Worm (Caenorhabditis elegans) whole organism, L1 larva: ENCODE results near the gene C07G1.6.

Experiments
- C34B4.2 ChIP-seq: sonication (generic microtip); optimal IDR thresholded peaks from 2 replicates; lab custom pipeline; 2017; ENCODE audit warnings: mild to moderate bottlenecking, missing genetic modification characterization, missing compliant biosample characterization
- F16B12.6 ChIP-seq: fragments of 150-350 bp; optimal IDR thresholded peaks from 2 replicates; lab custom pipeline; 2014; ENCODE audit warnings: missing biosample characterization, missing genetic modification characterization
- Y116A8C.19 ChIP-seq: sonication (generic microtip); optimal IDR thresholded peaks from 2 replicates; lab custom pipeline; 2016; ENCODE audit warnings: missing compliant biosample characterization, missing genetic modification characterization, borderline replicate concordance
- alr-1 ChIP-seq: fragments of 200-800 bp; sonication (Bioruptor generic); optimal IDR thresholded peaks from 2 replicates; lab custom pipeline; 2018; ENCODE audit warnings: borderline replicate concordance, mild to moderate bottlenecking, missing genetic modification characterization, missing compliant biosample characterization
- blmp-1 ChIP-seq: fragments of 150-350 bp; optimal IDR thresholded peaks from 2 replicates; lab custom pipeline; 2014; ENCODE audit warnings: missing biosample characterization, missing genetic modification characterization
- ceh-63 ChIP-seq: fragments of 200-800 bp; sonication (Bioruptor generic); optimal IDR thresholded peaks from 2 replicates; lab custom pipeline; 2018; ENCODE audit warnings: mild to moderate bottlenecking, missing genetic modification characterization, missing compliant biosample characterization
- ceh-90 ChIP-seq: sonication (generic microtip); optimal IDR thresholded peaks from 2 replicates; lab custom pipeline; 2016; ENCODE audit warnings: missing genetic modification characterization, missing compliant biosample characterization
- ces-1 ChIP-seq: fragments of 150-350 bp; optimal IDR thresholded peaks from 2 replicates; lab custom pipeline; 2014; ENCODE audit warnings: missing biosample characterization, missing genetic modification reagents, missing genetic modification characterization
- dpl-1 ChIP-seq, 3 experiments: fragments of 150-350 bp in 2 of 3; sonication (generic microtip) in 1 of 3; optimal IDR thresholded peaks; 2 replicates each; lab custom pipeline; 2014 to 2017; ENCODE audit warnings: missing biosample characterization in 3 of 3, missing genetic modification characterization in 3 of 3, missing genetic modification reagents in 3 of 3
- efl-1 ChIP-seq, 4 experiments: fragments of 150-350 bp; optimal IDR thresholded peaks in 3 of 4; peaks in 1 of 4; 1 replicate in 1 of 4; 2 replicates in 3 of 4; lab custom pipeline; 2014; ENCODE audit warnings: missing biosample characterization in 2 of 4, missing genetic modification characterization in 2 of 4, missing genetic modification reagents in 2 of 4
- elt-2 ChIP-seq: sonication (generic microtip); optimal IDR thresholded peaks from 2 replicates; lab custom pipeline; 2016; ENCODE audit warnings: missing genetic modification characterization, mild to moderate bottlenecking, inconsistent platforms, missing compliant biosample characterization, missing genetic modification reagents
- elt-3 ChIP-seq, 6 experiments: fragments of 150-350 bp in 1 of 6; sonication (generic microtip); optimal IDR thresholded peaks; 2 replicates each; lab custom pipeline; 2017 to 2018; ENCODE audit warnings: missing biosample characterization in 6 of 6, missing genetic modification characterization in 6 of 6, inconsistent platforms in 1 of 6
- fkh-10 ChIP-seq: sonication (generic microtip); optimal IDR thresholded peaks from 2 replicates; lab custom pipeline; 2017; ENCODE audit warnings: missing biosample characterization, missing genetic modification reagents, missing genetic modification characterization
- fkh-4 ChIP-seq: sonication (generic microtip); optimal IDR thresholded peaks from 2 replicates; lab custom pipeline; 2016; ENCODE audit warnings: missing compliant biosample characterization, missing genetic modification characterization, borderline replicate concordance
- fos-1 ChIP-seq: fragments of 150-350 bp; optimal IDR thresholded peaks from 2 replicates; lab custom pipeline; 2014; ENCODE audit warnings: missing biosample characterization, missing genetic modification characterization
- hlh-17 ChIP-seq: fragments of 200-800 bp; sonication (Bioruptor generic); optimal IDR thresholded peaks from 2 replicates; lab custom pipeline; 2018; ENCODE audit warnings: missing genetic modification characterization, mild to moderate bottlenecking, missing compliant biosample characterization, moderate library complexity, borderline replicate concordance
- hlh-4 ChIP-seq: sonication (generic microtip); optimal IDR thresholded peaks from 2 replicates; lab custom pipeline; 2016; ENCODE audit warnings: mild to moderate bottlenecking, missing genetic modification characterization, missing compliant biosample characterization
- hpl-2 ChIP-seq: fragments of 150-350 bp; optimal IDR thresholded peaks from 2 replicates; lab custom pipeline; 2014; ENCODE audit warnings: missing biosample characterization, missing genetic modification reagents, missing genetic modification characterization
- irx-1 ChIP-seq: sonication (generic microtip); optimal IDR thresholded peaks from 2 replicates; lab custom pipeline; 2016; ENCODE audit warnings: missing genetic modification characterization, missing compliant biosample characterization
- jun-1 ChIP-seq: fragments of 150-350 bp; optimal IDR thresholded peaks from 2 replicates; lab custom pipeline; 2014; ENCODE audit warnings: missing biosample characterization, missing genetic modification reagents, missing genetic modification characterization
- lin-13 ChIP-seq: fragments of 150-350 bp; optimal IDR thresholded peaks from 2 replicates; lab custom pipeline; 2014; ENCODE audit warnings: missing biosample characterization, missing genetic modification reagents, missing genetic modification characterization
- lin-14 ChIP-seq: fragments of 200-800 bp; sonication (Bioruptor generic); optimal IDR thresholded peaks from 2 replicates; lab custom pipeline; 2018; ENCODE audit warnings: mild to moderate bottlenecking, missing genetic modification characterization, moderate library complexity, missing compliant biosample characterization
- lin-15B ChIP-seq: fragments of 150-350 bp; sonication (generic microtip); optimal IDR thresholded peaks from 3 replicates; lab custom pipeline; 2014; ENCODE audit warnings: missing biosample characterization, missing genetic modification characterization
- lin-35 ChIP-seq, 2 experiments: fragments of 150-350 bp; optimal IDR thresholded peaks; 2 replicates each; lab custom pipeline; 2014; ENCODE audit warnings: missing biosample characterization in 2 of 2, missing genetic modification characterization in 2 of 2, missing genetic modification reagents in 2 of 2
- lin-39 ChIP-seq: fragments of 150-350 bp; optimal IDR thresholded peaks from 2 replicates; lab custom pipeline; 2014; ENCODE audit warnings: missing biosample characterization, missing genetic modification reagents, missing genetic modification characterization
- mab-9 ChIP-seq: fragments of 200-800 bp; sonication (Bioruptor generic); IDR thresholded peaks from 2 replicates; pipeline ENCODE4 v1.3.6; 2022; ENCODE audit warnings: missing genetic modification reagents, missing genetic modification characterization, missing compliant biosample characterization
- mef-2 ChIP-seq: fragments of 150-350 bp; optimal IDR thresholded peaks from 2 replicates; lab custom pipeline; 2014; ENCODE audit warnings: missing biosample characterization, missing genetic modification characterization
- mep-1 ChIP-seq: fragments of 150-350 bp; optimal IDR thresholded peaks from 2 replicates; lab custom pipeline; 2014; ENCODE audit warnings: missing biosample characterization, missing genetic modification characterization
- nhr-12 ChIP-seq: sonication (generic microtip); optimal IDR thresholded peaks from 2 replicates; lab custom pipeline; 2017; ENCODE audit warnings: missing biosample characterization, missing genetic modification characterization
- nhr-19 ChIP-seq: fragments of 200-800 bp; sonication (Bioruptor generic); conservative IDR thresholded peaks from 2 replicates; pipeline ENCODE4 v1.3.6; 2022; ENCODE audit warnings: missing genetic modification characterization, missing compliant biosample characterization
- nhr-84 ChIP-seq: sonication (generic microtip); optimal IDR thresholded peaks from 2 replicates; lab custom pipeline; 2017; ENCODE audit warnings: missing biosample characterization, missing genetic modification characterization
- nhr-85 ChIP-seq: sonication (generic microtip); peaks from one replicate; lab custom pipeline; 2016; ENCODE audit warnings: missing genetic modification characterization, inconsistent platforms, missing compliant biosample characterization
- pax-3 ChIP-seq: fragments of 200-800 bp; sonication (Bioruptor generic); optimal IDR thresholded peaks from 2 replicates; lab custom pipeline; 2018; ENCODE audit warnings: mild to moderate bottlenecking, missing genetic modification characterization, moderate library complexity, missing compliant biosample characterization
- pqm-1 ChIP-seq: sonication (generic microtip); optimal IDR thresholded peaks from 3 replicates; lab custom pipeline; 2017; ENCODE audit warnings: missing biosample characterization, missing genetic modification characterization
- snpc-4 ChIP-seq: fragments of 150-350 bp; optimal IDR thresholded peaks from 2 replicates; lab custom pipeline; 2014; ENCODE audit warnings: missing biosample characterization, missing genetic modification characterization
- sox-4 ChIP-seq: sonication (generic microtip); optimal IDR thresholded peaks from 2 replicates; lab custom pipeline; 2016; ENCODE audit warnings: missing genetic modification characterization, missing compliant biosample characterization
- swsn-7 ChIP-seq: sonication (generic microtip); optimal IDR thresholded peaks from 2 replicates; lab custom pipeline; 2016; ENCODE audit warnings: missing genetic modification characterization, missing compliant biosample characterization
- tlp-1 ChIP-seq: fragments of 150-350 bp; optimal IDR thresholded peaks from 2 replicates; lab custom pipeline; 2014; ENCODE audit warnings: missing biosample characterization, missing genetic modification characterization
- unc-130 ChIP-seq: fragments of 150-350 bp; optimal IDR thresholded peaks from 2 replicates; lab custom pipeline; 2017; ENCODE audit warnings: missing biosample characterization, missing genetic modification characterization, inconsistent platforms
- zag-1 ChIP-seq: fragments of 150-350 bp; optimal IDR thresholded peaks from 2 replicates; lab custom pipeline; 2014; ENCODE audit warnings: missing biosample characterization, missing genetic modification characterization

Gene C07G1.6

DNA sequence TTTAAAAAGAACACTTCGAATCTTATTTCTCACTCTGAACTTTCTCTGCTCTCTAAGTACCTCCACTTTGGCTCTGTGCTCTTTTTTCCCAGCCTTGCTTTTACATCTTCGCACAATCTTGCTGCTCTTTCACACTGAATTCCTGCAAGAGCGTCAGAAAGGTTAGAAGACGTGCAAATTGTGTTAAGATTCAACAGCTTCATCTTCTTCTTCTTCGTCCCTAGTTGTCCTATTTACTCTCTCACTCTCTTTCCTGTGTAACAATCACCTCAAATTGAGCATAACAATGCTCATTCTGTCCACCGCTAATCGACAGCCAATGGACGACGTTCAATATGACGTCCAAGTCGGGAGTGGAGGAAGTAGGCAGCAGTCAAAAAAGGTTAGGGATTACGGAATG is 28.8 kb downstream of the C07G1.6 start:
- TF ChIP-seq jun-1 (tag; lab: Kevin White, UChicago) (no peak), fkh-4 (no peak), lin-13 (GFP tag; lab: Kevin White, UChicago) (no peak), fkh-10 (GFP tag; lab: Kevin White, UChicago) (peak; percentile 65)

DNA sequence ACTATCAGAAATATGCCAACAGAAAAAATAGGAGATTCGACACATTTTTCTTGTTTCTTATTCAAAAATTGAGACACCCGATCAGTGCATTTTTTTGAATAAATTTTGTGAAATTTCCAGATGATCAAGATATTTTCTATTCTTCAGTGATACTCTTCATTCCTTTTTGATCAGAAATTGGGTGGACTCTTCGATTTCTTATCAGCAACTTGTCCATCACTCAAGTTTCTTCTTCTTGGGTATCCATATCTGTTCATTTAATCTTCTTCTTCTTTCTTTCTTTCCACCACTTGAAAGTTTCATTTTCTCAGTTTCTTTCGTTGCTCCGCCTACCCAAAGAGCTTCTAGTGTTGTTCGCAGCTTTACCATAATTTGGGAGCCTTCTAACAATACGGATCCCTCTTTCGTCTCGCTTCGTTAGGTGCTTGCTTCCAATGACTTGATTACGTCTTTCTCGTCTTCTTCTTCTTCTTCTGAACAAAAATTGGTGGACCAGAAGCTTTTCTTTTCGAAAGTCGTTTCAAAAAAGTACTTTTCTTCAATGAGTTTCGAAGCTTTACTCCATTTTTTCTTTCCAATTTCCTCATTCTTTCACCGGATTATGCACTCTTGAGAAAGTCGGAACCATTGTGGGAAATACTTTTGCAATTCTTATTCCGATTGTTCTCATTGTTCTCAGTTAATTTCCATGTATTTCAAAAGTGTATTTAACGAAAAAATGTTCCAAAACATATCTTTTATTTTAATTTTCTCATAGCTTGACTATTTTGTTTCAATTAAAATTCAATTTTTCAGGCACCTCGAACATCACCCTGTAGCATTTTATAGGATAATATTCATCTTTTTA is 34.3 kb downstream of the C07G1.6 start, which contains the start of gene pct-1:
Gene pct-1 (plus strand): TSS at position 797 of the 847 bp plus-strand sequence.
- TF ChIP-seq lin-14 (peak; percentile 33), fos-1 (tag; lab: Kevin White, UChicago) (no peak), nhr-85 (tag; lab: Kevin White, UChicago) (peak; percentile 63)

ce11 chrIV:8174792-8175191 is 35.4 kb downstream of the C07G1.6 start:
- TF ChIP-seq nhr-12 (tag; lab: Kevin White, UChicago), result no peak
- no peak for TF ChIP-seq Y116A8C.19 (tag; lab: Kevin White, UChicago)
- TF ChIP-seq elt-3 (tag; optimal IDR thresholded peaks at IDR 0.05; lab: Kevin White, UChicago), result peak in 1 of 6 experiments; percentile 12
- TF ChIP-seq hlh-17, result no peak
- TF ChIP-seq nhr-84 (tag; lab: Kevin White, UChicago), result no peak
- peak; percentile 83 for TF ChIP-seq blmp-1 (tag; lab: Kevin White, UChicago)
- no peak for TF ChIP-seq lin-39 (tag; lab: Kevin White, UChicago)
- TF ChIP-seq irx-1 (tag; lab: Kevin White, UChicago), result no peak
- TF ChIP-seq nhr-19 (GFP tag; lab: Robert Waterston, UW), result no peak
- TF ChIP-seq lin-14, result peak; percentile 45
- TF ChIP-seq ces-1, result no peak
- TF ChIP-seq elt-2 (tag; lab: Kevin White, UChicago), result peak; percentile 13
- no peak for TF ChIP-seq sox-4 (tag; lab: Kevin White, UChicago)
- TF ChIP-seq pqm-1, result no peak
- TF ChIP-seq mef-2 (tag; lab: Kevin White, UChicago), result no peak
- no peak for TF ChIP-seq alr-1
- no peak for TF ChIP-seq hpl-2 (GFP tag; lab: Kevin White, UChicago)

ce11 chrIV:8173610-8174009 is 36.6 kb downstream of the C07G1.6 start:
- TF ChIP-seq hlh-4 (tag; lab: Kevin White, UChicago), result no peak
- no peak for TF ChIP-seq efl-1 (optimal IDR thresholded peaks at IDR 0.05; lab: Kevin White, UChicago)
- peak in 1 of 2 experiments; percentile 18 for TF ChIP-seq efl-1 (GFP tag; optimal IDR thresholded peaks at IDR 0.05 in 1 of 2; lab: Kevin White, UChicago)
- peak; percentile 85 for TF ChIP-seq blmp-1 (tag; lab: Kevin White, UChicago)

ce11 chrIV:8171376-8171775 is 38.8 kb downstream of the C07G1.6 start:
- TF ChIP-seq mab-9 (no peak), ceh-90 (tag; lab: Kevin White, UChicago) (no peak), irx-1 (tag; lab: Kevin White, UChicago) (no peak), F16B12.6 (no peak), C34B4.2 (tag; lab: Kevin White, UChicago) (no peak), swsn-7 (tag; lab: Kevin White, UChicago) (no peak), dpl-1 (GFP tag; optimal IDR thresholded peaks at IDR 0.05; lab: Kevin White, UChicago) (no peak), lin-15B (tag; lab: Kevin White, UChicago) (no peak), lin-14 (peak; percentile 51), mep-1 (no peak), nhr-19 (GFP tag; lab: Robert Waterston, UW) (no peak), nhr-85 (tag; lab: Kevin White, UChicago) (peak; percentile 75), Y116A8C.19 (tag; lab: Kevin White, UChicago) (no peak), snpc-4 (tag; lab: Kevin White, UChicago) (no peak), tlp-1 (no peak), efl-1 (optimal IDR thresholded peaks at IDR 0.05; lab: Kevin White, UChicago) (no peak), efl-1 (GFP tag; optimal IDR thresholded peaks at IDR 0.05 in 1 of 2; lab: Kevin White, UChicago) (no peak), ceh-63 (GFP tag; lab: Kevin White, UChicago) (no peak), blmp-1 (tag; lab: Kevin White, UChicago) (peak; percentile 7), zag-1 (no peak), hlh-17 (no peak), unc-130 (no peak), jun-1 (tag; lab: Kevin White, UChicago) (no peak), pax-3 (tag; lab: Kevin White, UChicago) (no peak), lin-35 (GFP tag; optimal IDR thresholded peaks at IDR 0.05; lab: Kevin White, UChicago) (no peak)
- TF ChIP-seq, all 84 proteins: peak for 3
